Worm (Caenorhabditis elegans) whole organism, L4 larva: ENCODE data around the gene D2062.1.

Source experiments
- R02D3.7 ChIP-seq: fragments of 150-350 bp; sonication (generic microtip); optimal IDR thresholded peaks from 3 replicates; lab custom pipeline; 2014; ENCODE audit warnings: missing biosample characterization, missing genetic modification characterization
- ZK546.5 ChIP-seq, 2 experiments: sonication (generic microtip); optimal IDR thresholded peaks; 2 replicates each; lab custom pipeline; 2017; ENCODE audit warnings: missing biosample characterization in 2 of 2, missing genetic modification characterization in 2 of 2
- aly-2 ChIP-seq: sonication (generic microtip); optimal IDR thresholded peaks from 2 replicates; lab custom pipeline; 2018; ENCODE audit warnings: missing biosample characterization, missing genetic modification characterization
- ces-1 ChIP-seq: fragments of 150-350 bp; sonication (generic microtip); optimal IDR thresholded peaks from 4 replicates; lab custom pipeline; 2014; ENCODE audit warnings: missing biosample characterization, missing genetic modification reagents, missing genetic modification characterization
- fkh-10 ChIP-seq: fragments of 150-350 bp; optimal IDR thresholded peaks from 2 replicates; lab custom pipeline; 2014; ENCODE audit warnings: missing biosample characterization, missing genetic modification reagents, missing genetic modification characterization
- hif-1 ChIP-seq, 2 experiments: sonication (generic microtip); optimal IDR thresholded peaks; 2 replicates each; lab custom pipeline; 2016 to 2017; ENCODE audit warnings: missing compliant biosample characterization in 2 of 2, missing genetic modification characterization in 2 of 2, missing genetic modification reagents in 2 of 2, missing genotype in 2 of 2, mild to moderate bottlenecking in 1 of 2
- hlh-30 ChIP-seq: sonication (generic microtip); optimal IDR thresholded peaks from 2 replicates; lab custom pipeline; 2017; ENCODE audit warnings: antibody characterized with exemption, mild to moderate bottlenecking, missing genetic modification characterization, missing compliant biosample characterization; ENCODE audit not compliant: insufficient read depth
- nhr-10 ChIP-seq: fragments of 150-350 bp; optimal IDR thresholded peaks from 2 replicates; lab custom pipeline; 2014; ENCODE audit warnings: missing biosample characterization, missing genetic modification characterization
- snpc-4 ChIP-seq: fragments of 150-350 bp; optimal IDR thresholded peaks from 2 replicates; lab custom pipeline; 2014; ENCODE audit warnings: missing biosample characterization, missing genetic modification characterization
- zag-1 ChIP-seq: fragments of 150-350 bp; optimal IDR thresholded peaks from 2 replicates; lab custom pipeline; 2014; ENCODE audit warnings: missing biosample characterization, missing genetic modification characterization
- ztf-11 ChIP-seq: fragments of 150-350 bp; optimal IDR thresholded peaks from 2 replicates; lab custom pipeline; 2014; ENCODE audit warnings: missing biosample characterization, missing genetic modification characterization

- TF ChIP-seq R02D3.7 (tag; lab: Kevin White, UChicago): no peak
- no peak for TF ChIP-seq zag-1 (tag; lab: Kevin White, UChicago)
- TF ChIP-seq snpc-4 (tag; lab: Kevin White, UChicago): no peak
- TF ChIP-seq aly-2 (tag; lab: Kevin White, UChicago): no peak
- TF ChIP-seq ztf-11: no peak
- TF ChIP-seq hlh-30 (tag; lab: Kevin White, UChicago): no peak
- no peak for TF ChIP-seq ces-1 (GFP tag; lab: Kevin White, UChicago)
- TF ChIP-seq hif-1 (tag; optimal IDR thresholded peaks at IDR 0.05; lab: Kevin White, UChicago): no peak
- TF ChIP-seq fkh-10 (GFP tag; lab: Kevin White, UChicago): no peak
- no peak for TF ChIP-seq nhr-10 (tag; lab: Kevin White, UChicago)
- no peak for TF ChIP-seq ZK546.5 (tag; optimal IDR thresholded peaks at IDR 0.05; lab: Kevin White, UChicago)
These were observed 17.7 kb downstream of the D2062.1 start for ce11 chrII:2649015-2649414.
